Worm (Caenorhabditis elegans): ENCODE data around the gene T04C12.1.

- TF ChIP-seq attf-6 (GFP tag; IDR thresholded peaks at IDR 0.05) (no peak), F52B5.7 (tag; optimal IDR thresholded peaks at IDR 0.05) (no peak), cebp-2 (GFP tag; IDR thresholded peaks at IDR 0.05) (no peak), die-1 (tag; optimal IDR thresholded peaks at IDR 0.05) (no peak), F49E8.2 (tag; optimal IDR thresholded peaks at IDR 0.05; ENCODE audit: insufficient read depth) (no peak), B0019.2 (GFP tag; conservative IDR thresholded peaks at IDR 0.05) (no peak), tbx-9 (tag; optimal IDR thresholded peaks at IDR 0.05; ENCODE audit: borderline replicate concordance) (no peak), unc-62 (GFP tag; optimal IDR thresholded peaks at IDR 0.05) (no peak), snpc-4 (GFP tag; optimal IDR thresholded peaks at IDR 0.05) (no peak), snpc-4 (tag; optimal IDR thresholded peaks at IDR 0.05) (no peak), Y56A3A.18 (GFP tag; IDR thresholded peaks at IDR 0.05) (no peak), ama-1 (optimal IDR thresholded peaks at IDR 0.05) (no peak), ama-1 (GFP tag; optimal IDR thresholded peaks at IDR 0.05) (no peak)
These were observed 2.8 kb upstream of the T04C12.1 start for ce11 chrV:11061887-11062286.

Data from whole organism, young adult.